Fruit fly (Drosophila melanogaster): Measurements from ENCODE around the gene Sfxn1-3.

Gene Sfxn1-3

DNA sequence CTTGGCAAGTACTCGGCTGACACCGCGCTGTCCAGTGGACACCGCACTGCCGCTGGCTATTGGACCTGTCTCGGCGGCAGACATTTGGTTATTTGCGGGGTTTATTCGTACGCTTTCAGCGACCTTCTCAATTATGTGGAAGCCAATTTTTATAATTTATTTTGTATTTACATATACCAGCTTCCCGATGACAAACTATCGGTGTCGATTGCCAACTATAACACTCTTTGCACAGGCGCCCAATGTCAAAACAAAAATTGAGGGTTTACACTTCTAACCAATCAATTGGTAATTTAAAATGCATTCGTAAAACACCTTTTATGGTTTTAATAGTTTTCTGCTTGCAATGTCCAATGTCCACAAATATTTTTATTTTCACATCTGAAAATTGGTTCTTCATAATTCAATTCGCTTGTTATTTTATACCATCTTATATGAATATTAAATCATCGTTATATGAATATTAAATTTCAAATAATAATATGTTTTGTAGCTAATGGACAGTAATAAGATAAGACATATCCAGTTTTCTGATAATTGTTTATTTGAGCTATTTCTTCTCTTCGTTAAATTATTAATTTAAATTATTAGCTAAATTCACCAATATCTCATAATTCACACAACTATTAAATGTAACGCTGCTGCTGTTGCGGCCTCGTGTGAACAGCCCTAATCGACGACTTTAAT lies 21.6 kb downstream of the Sfxn1-3 start (continued):
- no peak for TF ChIP-seq stwl (tag; optimal IDR thresholded peaks at IDR 0.05)
- peak; percentile 18 for TF ChIP-seq CG10209 (GFP tag; optimal IDR thresholded peaks at IDR 0.05)
- peak; percentile 75 for TF ChIP-seq Ets65A (GFP tag)
- peak; percentile 8 for TF ChIP-seq pfk (GFP tag; optimal IDR thresholded peaks at IDR 0.05)
- TF ChIP-seq sim (GFP tag; IDR thresholded peaks at IDR 0.05), result no peak
- no peak for TF ChIP-seq Awh (GFP tag; IDR thresholded peaks at IDR 0.05)
- TF ChIP-seq CG10366 (GFP tag; IDR thresholded peaks at IDR 0.05), result no peak
- TF ChIP-seq amos (GFP tag; IDR thresholded peaks at IDR 0.05; ENCODE audit: partially characterized antibody), result peak; percentile 51
- TF ChIP-seq ttk (GFP tag; IDR thresholded peaks at IDR 0.05), result no peak
- peak; percentile 23 for TF ChIP-seq Med (GFP tag)
- TF ChIP-seq CoRest (tag; optimal IDR thresholded peaks at IDR 0.05), result peak; percentile 62
- no peak for TF ChIP-seq Meics (GFP tag; optimal IDR thresholded peaks at IDR 0.05)
- no peak for TF ChIP-seq CG4360 (GFP tag; IDR thresholded peaks at IDR 0.05)
- no peak for TF ChIP-seq sd (tag; optimal IDR thresholded peaks at IDR 0.05)
- TF ChIP-seq Ptx1 (GFP tag; IDR thresholded peaks at IDR 0.05), result 0 out of 2 replicates have a peak, but pooled peaks have one; percentile 21
- peak; percentile 24; the same call in 1 of the 2 replicates for TF ChIP-seq unc-4 (GFP tag; IDR thresholded peaks at IDR 0.05; ENCODE audit: partially characterized antibody)
- no peak for TF ChIP-seq CG17385 (GFP tag; optimal IDR thresholded peaks at IDR 0.05)
- no peak for TF ChIP-seq stc (GFP tag; IDR thresholded peaks at IDR 0.05)
- TF ChIP-seq CG17802 (tag; optimal IDR thresholded peaks at IDR 0.05), result peak; percentile 98
- TF ChIP-seq Dp (GFP tag; optimal IDR thresholded peaks at IDR 0.05), result no peak
- TF ChIP-seq CG8944 (GFP tag; optimal IDR thresholded peaks at IDR 0.05), result no peak
- no peak for TF ChIP-seq twi (tag; optimal IDR thresholded peaks at IDR 0.05)
- no peak for TF ChIP-seq CG7786 (GFP tag; optimal IDR thresholded peaks at IDR 0.05)
- peak; percentile 49 for TF ChIP-seq sens (GFP tag)
- TF ChIP-seq Rfx (GFP tag; IDR thresholded peaks at IDR 0.05), result peak; percentile 49; the same call in 1 of the 2 replicates
- peak; percentile 26; the same call in 1 of the 3 replicates for TF ChIP-seq CG16813 (GFP tag; IDR thresholded peaks at IDR 0.05; ENCODE audit: partially characterized antibody)
- TF ChIP-seq CG16815 (GFP tag; optimal IDR thresholded peaks at IDR 0.05), result peak; percentile 40
- TF ChIP-seq CG18764 (GFP tag; optimal IDR thresholded peaks at IDR 0.05), result peak; percentile 64
- peak; percentile 3 for TF ChIP-seq bcd (GFP tag; optimal IDR thresholded peaks at IDR 0.05)
- TF ChIP-seq chn (GFP tag; optimal IDR thresholded peaks at IDR 0.05), result no peak
- TF ChIP-seq CG10431 (GFP tag; optimal IDR thresholded peaks at IDR 0.05), result no peak
- TF ChIP-seq CG14667 (GFP tag; IDR thresholded peaks at IDR 0.05), result no peak
- peak; percentile 63 for TF ChIP-seq vvl (GFP tag; IDR thresholded peaks at IDR 0.05)
- no peak for TF ChIP-seq eve (GFP tag; optimal IDR thresholded peaks at IDR 0.05)
- peak; percentile 44 for TF ChIP-seq CG30403 (GFP tag; optimal IDR thresholded peaks at IDR 0.05)
- TF ChIP-seq CG7357 (GFP tag; IDR thresholded peaks at IDR 0.05), result peak; percentile 96
- TF ChIP-seq Hr78 (GFP tag; optimal IDR thresholded peaks at IDR 0.05), result peak in 1 of 2 experiments; percentile 37
- TF ChIP-seq CG5953 (GFP tag; IDR thresholded peaks at IDR 0.05), result no peak
- peak; percentile 36 for TF ChIP-seq sug (tag; optimal IDR thresholded peaks at IDR 0.05)
- peak; percentile 15 for TF ChIP-seq CG3995 (GFP tag; optimal IDR thresholded peaks at IDR 0.05)
- TF ChIP-seq bbx (GFP tag; IDR thresholded peaks at IDR 0.05; ENCODE audit: partially characterized antibody), result no peak
- peak; percentile 5 for TF ChIP-seq Lhr (GFP tag; optimal IDR thresholded peaks at IDR 0.05)
- TF ChIP-seq Opbp (GFP tag; IDR thresholded peaks at IDR 0.05; ENCODE audit: partially characterized antibody), result peak; percentile 56; the same call in 1 of the 3 replicates
- no peak for TF ChIP-seq Kr (GFP tag; optimal IDR thresholded peaks at IDR 0.05)
- TF ChIP-seq CG12942 (GFP tag; optimal IDR thresholded peaks at IDR 0.05), result no peak
- peak; percentile 17 for TF ChIP-seq Sry-δ (GFP tag; optimal IDR thresholded peaks at IDR 0.05)
- no peak for TF ChIP-seq BtbVII (GFP tag; optimal IDR thresholded peaks at IDR 0.05)
- no peak; the same call in 1 of the 2 replicates for TF ChIP-seq CG6272 (GFP tag; IDR thresholded peaks at IDR 0.05)
- no peak for TF ChIP-seq CG7372 (GFP tag; IDR thresholded peaks at IDR 0.05)
- peak; percentile 69 for TF ChIP-seq MBD-R2 (GFP tag; IDR thresholded peaks at IDR 0.05)
